Fruit fly (Drosophila melanogaster) whole organism, adult: ENCODE data around the gene Cdk1.

Experiments
- CG11617 ChIP-seq: fragments of 200-800 bp; sonication (Bioruptor generic); optimal IDR thresholded peaks from 2 replicates; lab custom pipeline; 2017; ENCODE audit warnings: mild to moderate bottlenecking, missing biosample characterization, missing genetic modification reagents, missing genetic modification characterization
- CG12768 ChIP-seq: fragments of 200-800 bp; sonication (Bioruptor generic); optimal IDR thresholded peaks from 2 replicates; lab custom pipeline; 2017; ENCODE audit warnings: missing biosample characterization, missing genetic modification characterization, mild to moderate bottlenecking, moderate library complexity, missing genetic modification reagents
- CG14711 ChIP-seq: fragments of 200-800 bp; sonication (Bioruptor generic); optimal IDR thresholded peaks from 2 replicates; lab custom pipeline; 2018; ENCODE audit warnings: missing biosample characterization, mild to moderate bottlenecking, missing genetic modification characterization, moderate library complexity
- CG1620 ChIP-seq: fragments of 200-800 bp; sonication (Bioruptor generic); optimal IDR thresholded peaks from 2 replicates; lab custom pipeline; 2016; ENCODE audit warnings: missing biosample characterization, missing genetic modification characterization
- CG33017 ChIP-seq: fragments of 200-800 bp; sonication (Bioruptor generic); optimal IDR thresholded peaks from 2 replicates; lab custom pipeline; 2018; ENCODE audit warnings: missing biosample characterization, mild to moderate bottlenecking, missing genetic modification characterization, moderate library complexity
- CG5204 ChIP-seq: fragments of 200-800 bp; sonication (Bioruptor generic); optimal IDR thresholded peaks from 2 replicates; lab custom pipeline; 2016; ENCODE audit warnings: missing biosample characterization, missing genetic modification characterization
- CG7045 ChIP-seq: fragments of 200-800 bp; sonication (Bioruptor generic); optimal IDR thresholded peaks from 2 replicates; lab custom pipeline; 2017; ENCODE audit warnings: missing biosample characterization, mild to moderate bottlenecking, missing genetic modification characterization
- CG7101 ChIP-seq: fragments of 200-800 bp; sonication (Bioruptor generic); optimal IDR thresholded peaks from 2 replicates; lab custom pipeline; 2018; ENCODE audit warnings: missing biosample characterization, mild to moderate bottlenecking, missing genetic modification characterization, moderate library complexity
- Clk ChIP-seq: fragments of 200-800 bp; sonication (Bioruptor generic); optimal IDR thresholded peaks from 2 replicates; lab custom pipeline; 2017; ENCODE audit warnings: missing biosample characterization, missing genetic modification characterization
- Crg-1 ChIP-seq: fragments of 200-800 bp; sonication (Bioruptor generic); optimal IDR thresholded peaks from 2 replicates; lab custom pipeline; 2016; ENCODE audit warnings: missing biosample characterization, missing genetic modification characterization
- Hr96 ChIP-seq: fragments of 200-800 bp; sonication (Bioruptor generic); optimal IDR thresholded peaks from 2 replicates; lab custom pipeline; 2016; ENCODE audit warnings: missing biosample characterization, missing genetic modification characterization
- Mnt ChIP-seq: fragments of 200-800 bp; sonication (Bioruptor generic); optimal IDR thresholded peaks from 2 replicates; lab custom pipeline; 2016; ENCODE audit warnings: missing biosample characterization, mild to moderate bottlenecking, missing genetic modification characterization
- bab1 ChIP-seq: fragments of 200-800 bp; sonication (Bioruptor generic); optimal IDR thresholded peaks from 3 replicates; lab custom pipeline; 2019; ENCODE audit warnings: missing biosample characterization, mild to moderate bottlenecking, missing genetic modification characterization, moderate library complexity
- cic ChIP-seq: fragments of 200-800 bp; sonication (Bioruptor generic); optimal IDR thresholded peaks from 2 replicates; lab custom pipeline; 2017; ENCODE audit warnings: missing biosample characterization, mild to moderate bottlenecking, missing genetic modification characterization, moderate library complexity
- cnc ChIP-seq, 2 experiments: fragments of >200 bp; optimal IDR thresholded peaks; 2 replicates each; lab custom pipeline; 2017
- kay ChIP-seq: fragments of 200-800 bp; sonication (Bioruptor generic); peaks from one replicate; lab custom pipeline; 2016; ENCODE audit warnings: missing biosample characterization, missing genetic modification characterization, borderline replicate concordance
- ovo ChIP-seq: fragments of 200-800 bp; sonication (Bioruptor generic); optimal IDR thresholded peaks from 2 replicates; lab custom pipeline; 2016; ENCODE audit warnings: missing biosample characterization, missing genetic modification characterization
- pad ChIP-seq: fragments of 200-800 bp; sonication (Bioruptor generic); optimal IDR thresholded peaks from 3 replicates; lab custom pipeline; 2017; ENCODE audit warnings: missing biosample characterization, missing genetic modification characterization, mild to moderate bottlenecking, moderate library complexity, missing genetic modification reagents
- tj ChIP-seq: fragments of 200-800 bp; sonication (Bioruptor generic); optimal IDR thresholded peaks from 3 replicates; lab custom pipeline; 2017; ENCODE audit warnings: missing biosample characterization, mild to moderate bottlenecking, missing genetic modification characterization, moderate library complexity
- toe ChIP-seq: fragments of 200-800 bp; sonication (Bioruptor generic); optimal IDR thresholded peaks from 2 replicates; lab custom pipeline; 2016; ENCODE audit warnings: missing biosample characterization, missing genetic modification characterization

Gene Cdk1

dm6 chr2L:10339212-10339721, 46.8 kb downstream of the Cdk1 start, which contains the start of gene SamDC:
SamDC (plus strand) TSS chr2L:10339457.
- TF ChIP-seq CG14711 (no peak), CG7101 (tag; lab: Kevin White, UChicago) (peak; percentile 35), CG1620 (GFP tag; lab: Kevin White, UChicago) (peak; percentile 18), Hr96 (GFP tag; lab: Kevin White, UChicago) (no peak), kay (GFP tag; lab: Kevin White, UChicago) (no peak), pad (GFP tag; lab: Kevin White, UChicago) (peak; percentile 12), toe (no peak), CG12768 (GFP tag; lab: Kevin White, UChicago) (no peak), cic (GFP tag; lab: Kevin White, UChicago) (peak; percentile 31), CG5204 (GFP tag; lab: Kevin White, UChicago) (no peak), ovo (GFP tag; lab: Kevin White, UChicago) (no peak), Clk (GFP tag; lab: Kevin White, UChicago) (no peak), CG11617 (GFP tag; lab: Kevin White, UChicago) (peak; percentile 15), CG33017 (tag; lab: Kevin White, UChicago) (no peak), tj (GFP tag; lab: Kevin White, UChicago) (no peak), cnc (optimal IDR thresholded peaks at IDR 0.05; lab: Kevin White, UChicago) (no peak), Mnt (GFP tag; lab: Kevin White, UChicago) (peak; percentile 44), bab1 (GFP tag; lab: Kevin White, UChicago) (peak; percentile 63), CG7045 (no peak), Crg-1 (GFP tag; lab: Kevin White, UChicago) (no peak)

- TF ChIP-seq CG14711 (peak; percentile 43), toe (no peak), CG5204 (GFP tag; lab: Kevin White, UChicago) (no peak), ovo (GFP tag; lab: Kevin White, UChicago) (peak; percentile 45), pad (GFP tag; lab: Kevin White, UChicago) (peak; percentile 44), tj (GFP tag; lab: Kevin White, UChicago) (peak; percentile 73), CG33017 (tag; lab: Kevin White, UChicago) (peak; percentile 56), cnc (optimal IDR thresholded peaks at IDR 0.05; lab: Kevin White, UChicago) (no peak), Clk (GFP tag; lab: Kevin White, UChicago) (peak; percentile 59), CG12768 (GFP tag; lab: Kevin White, UChicago) (peak; percentile 85), CG7045 (peak; percentile 62), Hr96 (GFP tag; lab: Kevin White, UChicago) (no peak), Mnt (GFP tag; lab: Kevin White, UChicago) (peak; percentile 85), kay (GFP tag; lab: Kevin White, UChicago) (peak; percentile 98), Crg-1 (GFP tag; lab: Kevin White, UChicago) (peak; percentile 61), CG1620 (GFP tag; lab: Kevin White, UChicago) (peak; percentile 28), CG11617 (GFP tag; lab: Kevin White, UChicago) (peak; percentile 68), bab1 (GFP tag; lab: Kevin White, UChicago) (peak; percentile 62), CG7101 (tag; lab: Kevin White, UChicago) (peak; percentile 55), cic (GFP tag; lab: Kevin White, UChicago) (peak; percentile 87)
Observed at dm6 chr2L:10334854-10335277, 51.2 kb downstream of the Cdk1 start.
